Worm (Caenorhabditis elegans): Measurements from ENCODE around the gene tyr-2.

The tyr-2 gene

DNA sequence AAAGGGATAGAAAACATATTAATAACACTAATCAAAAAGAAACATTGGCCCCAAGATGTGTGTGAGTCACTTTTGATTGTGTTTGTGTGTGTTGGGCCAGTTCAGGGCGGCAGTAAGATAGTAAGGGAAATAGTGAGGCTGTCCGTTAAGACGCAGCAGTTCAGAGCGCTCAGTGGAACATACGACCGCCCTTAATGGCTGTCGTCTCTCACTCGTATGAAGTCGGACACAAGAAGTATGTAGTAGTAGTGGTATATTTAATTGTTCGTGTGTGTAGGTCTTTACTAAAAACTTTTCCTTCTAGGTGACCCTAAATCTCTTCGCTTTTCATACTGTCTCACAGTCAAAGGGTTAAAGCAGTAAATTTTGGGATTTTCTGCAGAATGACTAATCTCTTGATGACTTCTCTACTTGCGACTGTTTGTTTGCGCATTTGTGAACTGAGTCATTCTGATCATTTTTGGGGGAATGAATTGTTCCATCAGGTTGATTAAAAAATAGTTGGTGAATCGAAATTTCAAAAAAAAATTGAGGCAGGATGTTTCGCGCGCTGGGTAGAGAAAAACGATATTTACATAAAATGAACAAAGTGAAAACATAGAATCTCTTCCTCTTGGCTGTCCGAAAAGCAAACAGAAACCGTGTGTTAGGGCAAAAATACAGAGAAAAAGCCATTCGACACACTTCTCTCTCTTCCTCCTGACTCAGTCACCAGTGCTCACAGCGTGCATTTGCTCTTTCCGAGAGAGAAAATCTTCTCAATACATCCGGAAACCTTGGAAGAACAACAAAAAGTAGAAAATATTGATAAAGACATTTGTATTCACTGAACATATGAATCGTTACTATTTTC lies 19.5 kb downstream of the tyr-2 start:
- TF ChIP-seq unc-62 (GFP tag; optimal IDR thresholded peaks at IDR 0.05): no peak

DNA sequence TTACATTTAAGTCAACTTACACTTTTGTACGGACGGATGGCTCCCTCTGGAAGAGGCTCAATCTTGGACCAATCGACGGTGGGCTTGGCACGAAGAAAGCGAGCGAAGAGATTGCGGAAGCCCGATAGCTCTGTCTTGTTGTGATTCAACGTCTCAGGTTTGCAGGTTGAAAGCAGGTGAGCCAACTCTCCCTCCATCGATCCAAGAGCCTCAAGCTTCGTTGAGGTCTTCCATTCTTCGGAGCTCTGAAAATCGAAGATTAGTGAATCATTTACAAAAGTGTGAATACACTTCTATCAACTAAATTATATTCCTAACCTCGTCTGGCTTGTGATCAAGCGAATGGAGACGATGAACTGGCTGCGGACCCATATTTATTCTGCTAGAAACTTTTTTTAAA lies 21.8 kb downstream of the tyr-2 start:
- no peak for TF ChIP-seq unc-62 (GFP tag; optimal IDR thresholded peaks at IDR 0.05)

DNA sequence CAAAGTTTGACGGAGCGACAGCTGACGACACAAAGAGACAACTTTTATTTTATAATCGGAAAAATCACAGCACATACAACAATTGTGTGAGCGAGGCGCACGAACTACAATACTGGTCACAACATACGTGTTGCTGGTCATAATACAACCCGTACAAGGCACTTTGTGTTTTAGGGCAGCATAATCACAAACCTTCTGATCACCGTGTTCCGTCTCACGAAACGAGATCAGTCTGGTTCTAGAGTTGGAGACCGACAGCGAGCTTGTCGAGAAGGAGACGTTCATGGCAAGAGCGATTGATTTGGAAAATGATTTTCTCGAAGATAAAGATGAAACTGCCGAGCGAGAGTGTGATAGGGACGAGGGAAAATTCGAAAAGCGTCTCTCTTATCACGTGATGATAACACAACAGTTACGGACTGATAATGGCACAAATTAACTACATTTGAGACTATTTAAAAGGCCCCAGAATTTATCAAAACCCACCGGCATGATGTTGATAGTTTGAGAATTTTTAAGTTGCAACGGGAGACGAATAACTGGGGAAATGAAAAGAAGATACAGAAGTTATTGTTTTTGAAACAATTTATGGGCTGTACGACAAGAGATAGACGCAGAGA lies 22.8 kb downstream of the tyr-2 start:
- no peak for TF ChIP-seq unc-62 (GFP tag; optimal IDR thresholded peaks at IDR 0.05)

DNA sequence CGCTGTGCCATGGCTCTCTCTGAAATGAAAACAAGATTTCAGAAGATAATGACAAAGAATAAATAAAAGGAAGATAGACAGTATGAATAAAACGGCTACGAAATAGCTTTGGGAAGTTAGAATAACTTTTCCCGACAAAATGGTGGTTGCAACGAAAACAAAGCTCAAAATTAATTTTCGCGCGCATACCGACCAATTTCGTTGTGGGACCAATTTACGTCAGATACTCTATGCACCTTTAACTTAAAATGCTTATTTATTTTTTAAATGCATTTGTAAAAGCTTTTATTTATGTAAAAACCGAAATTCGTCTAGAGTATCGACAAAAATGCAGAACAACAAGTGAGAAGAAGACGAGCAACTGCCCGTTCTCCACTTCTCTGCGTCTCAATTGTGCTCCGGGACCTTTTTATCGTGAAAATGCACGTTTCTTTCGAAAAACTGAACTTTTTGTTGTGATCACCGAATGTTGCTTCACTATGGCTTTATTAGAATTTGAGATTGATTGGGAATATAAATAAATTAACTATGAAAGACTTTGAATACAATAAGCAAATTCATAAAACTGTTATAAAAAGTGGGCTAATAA lies 24.1 kb downstream of the tyr-2 start, which contains the start of gene rml-1:
rml-1 (minus strand) TSS at position 19 of the 589 bp plus-strand sequence.
- TF ChIP-seq unc-62 (GFP tag; optimal IDR thresholded peaks at IDR 0.05): no peak

DNA sequence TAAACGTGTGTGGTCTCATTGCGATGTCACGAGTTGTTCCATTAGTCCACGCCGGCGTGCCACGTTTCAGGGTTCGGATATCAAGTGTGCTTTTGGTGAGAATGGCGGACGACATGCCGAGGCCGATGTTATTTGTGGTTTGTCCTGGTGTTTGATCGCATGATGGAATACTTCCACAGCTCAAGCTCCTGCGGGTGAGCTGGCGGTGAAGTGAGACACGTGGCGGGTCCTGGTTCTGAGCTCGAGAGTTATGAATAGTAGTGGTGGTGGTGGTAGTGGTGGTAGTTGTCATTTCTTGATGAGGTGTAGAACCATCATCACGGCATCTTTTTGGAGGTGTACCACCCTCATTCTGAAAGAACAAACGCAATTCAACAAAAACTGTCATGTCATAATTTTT lies 26.0 kb downstream of the tyr-2 start:
- no peak for TF ChIP-seq unc-62 (GFP tag; optimal IDR thresholded peaks at IDR 0.05)

DNA sequence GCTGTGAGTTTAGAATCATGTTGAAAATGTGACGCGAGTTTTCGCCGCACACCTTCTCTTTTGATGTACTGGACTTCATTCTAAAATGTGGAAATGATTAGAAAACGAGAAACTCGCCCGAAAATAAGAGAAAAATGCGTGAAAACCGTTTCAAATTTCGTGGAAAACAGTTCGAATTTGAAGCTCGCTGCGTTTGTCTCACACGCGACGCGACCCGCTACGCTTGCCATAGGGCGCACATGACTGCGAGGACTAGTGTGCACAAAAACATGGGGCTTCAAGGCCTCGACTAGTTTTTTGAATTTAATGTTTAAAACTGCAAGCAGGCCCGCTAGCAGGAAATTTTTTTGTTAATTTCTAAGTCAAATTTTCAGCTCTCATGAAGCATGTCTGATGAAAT lies 27.1 kb downstream of the tyr-2 start, which contains the start of the genes cyk-4 and pdr-1:
cyk-4 (minus strand) TSS at position 80 of the 400 bp plus-strand sequence.
pdr-1 (plus strand) TSS at position 369 of the 400 bp plus-strand sequence.
- TF ChIP-seq unc-62 (GFP tag; optimal IDR thresholded peaks at IDR 0.05): no peak

DNA sequence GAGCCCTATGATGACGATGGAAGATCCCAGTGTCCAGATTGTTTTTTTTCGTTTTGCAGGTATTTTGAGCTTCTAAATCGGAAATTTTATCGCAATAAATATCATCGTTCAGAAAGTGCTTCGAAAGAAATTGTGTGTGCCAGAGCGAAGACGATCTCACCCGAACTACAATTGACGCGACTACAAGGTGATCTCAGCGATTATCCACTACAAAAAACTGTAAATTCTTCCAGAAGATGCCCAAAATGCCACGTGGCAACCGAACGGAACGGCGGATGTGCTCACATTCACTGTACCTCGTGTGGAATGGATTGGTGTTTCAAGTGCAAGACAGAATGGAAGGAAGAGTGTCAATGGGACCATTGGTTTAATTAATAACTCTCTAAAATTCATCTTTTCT lies 28.9 kb downstream of the tyr-2 start, which contains the start of gene mdt-29:
mdt-29 (plus strand) TSS at position 301 of the 400 bp plus-strand sequence.
- no peak for TF ChIP-seq unc-62 (GFP tag; optimal IDR thresholded peaks at IDR 0.05)

DNA sequence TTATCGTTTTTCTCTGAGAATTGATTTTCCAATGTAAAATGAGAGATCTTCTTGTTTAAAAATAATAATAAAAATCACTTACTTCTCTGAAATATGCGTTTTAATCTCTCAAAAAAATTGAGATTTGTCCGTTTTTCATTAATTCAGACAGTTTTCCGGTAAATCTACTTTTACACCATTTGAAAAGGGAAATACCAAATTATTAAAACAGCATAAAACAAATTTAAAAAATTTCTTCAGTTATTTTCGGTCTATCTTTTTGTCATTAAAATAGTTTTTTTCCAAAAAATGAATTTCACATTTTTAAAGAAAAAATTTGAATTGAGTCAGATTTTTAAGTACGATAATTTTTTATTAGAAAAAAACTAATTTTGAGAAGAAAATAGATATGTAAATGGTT lies 34.8 kb downstream of the tyr-2 start:
- no peak for TF ChIP-seq unc-62 (GFP tag; optimal IDR thresholded peaks at IDR 0.05)

DNA sequence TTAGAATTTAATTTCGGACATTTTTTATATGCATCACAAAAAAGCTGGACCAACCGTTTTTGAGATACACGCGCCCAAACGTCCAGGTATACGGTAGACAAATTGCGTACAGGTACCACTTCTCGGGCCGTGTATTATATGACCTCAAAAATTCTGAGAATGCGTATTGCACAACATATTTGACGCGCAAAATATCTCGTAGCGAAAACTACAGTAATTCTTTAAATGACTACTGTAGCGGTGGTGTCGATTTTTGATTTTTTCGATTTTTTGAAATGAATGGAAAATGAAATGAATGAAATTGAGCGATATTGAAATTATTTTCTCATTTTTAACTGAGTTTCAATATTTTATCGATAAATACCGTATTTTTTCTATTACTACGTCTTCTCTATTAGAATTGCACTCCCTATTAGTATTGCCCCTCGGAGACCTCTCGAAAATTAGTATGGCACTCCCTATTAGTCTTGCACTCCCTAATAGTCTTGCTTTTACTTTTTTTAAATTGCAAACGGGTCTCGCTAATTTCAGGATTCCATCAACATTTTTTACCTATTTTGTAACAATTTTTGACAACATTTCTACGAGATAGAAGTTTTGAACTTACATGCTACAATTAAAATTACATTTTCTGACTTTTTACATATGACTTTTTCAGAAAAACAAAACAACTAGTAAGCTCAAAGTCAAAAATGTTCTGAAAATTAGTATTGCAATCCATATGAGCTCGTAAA lies 35.5 kb downstream of the tyr-2 start:
- no peak for TF ChIP-seq unc-62 (GFP tag; optimal IDR thresholded peaks at IDR 0.05)

DNA sequence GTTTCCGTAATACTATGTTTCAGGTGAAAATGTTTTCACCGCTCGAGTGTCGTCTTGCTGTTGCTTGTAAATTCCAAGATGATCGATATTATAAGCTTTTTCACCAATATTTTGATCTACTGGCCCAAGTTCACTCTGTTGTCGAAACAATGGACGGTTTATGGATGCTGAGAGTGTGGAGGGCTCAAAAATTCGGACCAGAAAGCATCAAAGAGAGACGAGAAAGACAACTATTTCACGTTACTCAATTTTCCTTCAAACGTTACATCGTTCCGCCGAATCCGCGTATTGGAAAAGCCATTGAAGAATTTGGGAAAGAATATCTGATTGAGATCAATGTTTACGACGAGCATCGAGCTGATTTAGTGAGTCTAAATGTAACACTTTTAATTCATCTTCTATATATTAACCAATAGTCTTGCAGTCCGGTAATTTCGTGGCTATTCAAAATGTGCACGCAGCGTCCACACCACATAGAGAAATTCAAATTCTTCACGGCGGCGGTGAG lies 36.2 kb downstream of the tyr-2 start, which contains the start of gene pot-3:
pot-3 (plus strand) TSS at position 17 of the 508 bp plus-strand sequence.
- no peak for TF ChIP-seq unc-62 (GFP tag; optimal IDR thresholded peaks at IDR 0.05)

Measured in whole organism, dauer.